Fruit fly (Drosophila melanogaster) whole organism, embryonic: Measurements from ENCODE around the gene Jarid2.
A peak's percentile ranks its signal among the peaks of the same experiment; 100 is the strongest.

Experiments used
- ATbp ChIP-seq: fragments of 200-800 bp; sonication (Bioruptor generic); optimal IDR thresholded peaks from 2 replicates; lab custom pipeline; 2017; ENCODE audit warnings: missing biosample characterization, mild to moderate bottlenecking, missing genetic modification characterization, missing genetic modification reagents
- Adf1 ChIP-seq: fragments of 200-800 bp; sonication (Bioruptor generic); IDR thresholded peaks from 2 replicates; pipeline ENCODE4 v1.3.6; 2022; ENCODE audit warnings: missing biosample characterization, missing genetic modification characterization
- Antp ChIP-seq: fragments of 200-800 bp; sonication (Bioruptor generic); optimal IDR thresholded peaks from 3 replicates; lab custom pipeline; 2016; ENCODE audit warnings: missing biosample characterization, missing genetic modification characterization
- CG10209 ChIP-seq: fragments of 200-800 bp; sonication (Bioruptor generic); optimal IDR thresholded peaks from 3 replicates; lab custom pipeline; 2017; ENCODE audit warnings: missing biosample characterization, mild to moderate bottlenecking, missing genetic modification characterization, missing genetic modification reagents
- CG11085 ChIP-seq: fragments of 200-800 bp; sonication (Bioruptor generic); IDR thresholded peaks from 2 replicates; pipeline ENCODE4 v1.3.6; 2022; ENCODE audit warnings: missing biosample characterization, missing genetic modification characterization
- CG12299 ChIP-seq: fragments of 200-800 bp; sonication (Bioruptor generic); optimal IDR thresholded peaks from 2 replicates; lab custom pipeline; 2018; ENCODE audit warnings: missing biosample characterization, mild to moderate bottlenecking, missing genetic modification characterization
- CG14441 ChIP-seq: fragments of 200-800 bp; sonication (Bioruptor generic); IDR thresholded peaks from 2 replicates; pipeline ENCODE4 v1.3.6; 2022; ENCODE audit warnings: missing biosample characterization, missing genetic modification characterization
- CG15011 ChIP-seq: fragments of 200-800 bp; sonication (Bioruptor generic); optimal IDR thresholded peaks from 3 replicates; lab custom pipeline; 2018; ENCODE audit warnings: missing biosample characterization, mild to moderate bottlenecking, missing genetic modification characterization
- CG17328 ChIP-seq: fragments of 200-800 bp; sonication (Bioruptor generic); IDR thresholded peaks from 2 replicates; pipeline ENCODE4 v1.3.6; 2022; ENCODE audit warnings: missing biosample characterization, missing genetic modification characterization
- CG2116 ChIP-seq: fragments of 200-800 bp; sonication (Bioruptor generic); optimal IDR thresholded peaks from 3 replicates; lab custom pipeline; 2018; ENCODE audit warnings: missing biosample characterization, mild to moderate bottlenecking, missing genetic modification characterization
- CG2678 ChIP-seq: fragments of 200-800 bp; sonication (Bioruptor generic); optimal IDR thresholded peaks from 3 replicates; lab custom pipeline; 2019; ENCODE audit warnings: missing biosample characterization, mild to moderate bottlenecking, missing genetic modification characterization, moderate library complexity
- CG32767 ChIP-seq: fragments of 200-800 bp; sonication (Bioruptor generic); IDR thresholded peaks from 2 replicates; pipeline ENCODE4 v1.3.6; 2022; ENCODE audit warnings: missing biosample characterization, missing genetic modification characterization
- CG33213 ChIP-seq: fragments of 200-800 bp; sonication (Bioruptor generic); optimal IDR thresholded peaks from 3 replicates; lab custom pipeline; 2016; ENCODE audit warnings: missing biosample characterization, missing genetic modification characterization
- CG34376 ChIP-seq: fragments of 200-800 bp; sonication (Bioruptor generic); optimal IDR thresholded peaks from 2 replicates; lab custom pipeline; 2018; ENCODE audit warnings: missing biosample characterization, mild to moderate bottlenecking, missing genetic modification characterization
- CG3838 ChIP-seq: fragments of 200-800 bp; sonication (Bioruptor generic); optimal IDR thresholded peaks from 3 replicates; lab custom pipeline; 2016; ENCODE audit warnings: missing biosample characterization, missing genetic modification characterization
- CG6689 ChIP-seq: fragments of 200-800 bp; sonication (Bioruptor generic); IDR thresholded peaks from 2 replicates; pipeline ENCODE4 v1.3.6; 2022; ENCODE audit warnings: missing biosample characterization, missing genetic modification characterization
- CG8944 ChIP-seq: fragments of 200-800 bp; sonication (Bioruptor generic); optimal IDR thresholded peaks from 3 replicates; lab custom pipeline; 2016; ENCODE audit warnings: missing biosample characterization, missing genetic modification characterization
- CG9437 ChIP-seq: fragments of 200-800 bp; sonication (Bioruptor generic); optimal IDR thresholded peaks from 2 replicates; lab custom pipeline; 2018; ENCODE audit warnings: missing biosample characterization, mild to moderate bottlenecking, missing genetic modification characterization
- Dp ChIP-seq: fragments of 200-800 bp; sonication (Bioruptor generic); optimal IDR thresholded peaks from 2 replicates; lab custom pipeline; 2018; ENCODE audit warnings: missing biosample characterization, mild to moderate bottlenecking, missing genetic modification characterization, moderate library complexity
- Drgx ChIP-seq: fragments of 200-800 bp; sonication (Bioruptor generic); IDR thresholded peaks from 2 replicates; pipeline ENCODE4 v1.3.6; 2022; ENCODE audit warnings: missing biosample characterization, missing genetic modification characterization
- Ets65A ChIP-seq: fragments of 200-800 bp; sonication (Bioruptor generic); peaks from one replicate; lab custom pipeline; 2016; ENCODE audit warnings: missing biosample characterization, missing genetic modification characterization
- Hey ChIP-seq: fragments of 200-800 bp; sonication (Bioruptor generic); optimal IDR thresholded peaks from 3 replicates; lab custom pipeline; 2018; ENCODE audit warnings: missing biosample characterization, mild to moderate bottlenecking, missing genetic modification characterization
- Hmr ChIP-seq: fragments of 200-800 bp; sonication (Bioruptor generic); optimal IDR thresholded peaks from 3 replicates; lab custom pipeline; 2017; ENCODE audit warnings: mild to moderate bottlenecking, missing biosample characterization, missing genetic modification reagents, missing genetic modification characterization
- Hr78 ChIP-seq, 2 experiments: fragments of 200-800 bp in 1 of 2; fragments of >200 bp in 1 of 2; sonication (Bioruptor generic) in 1 of 2; optimal IDR thresholded peaks; 2 replicates each; lab custom pipeline; 2017 to 2019; ENCODE audit warnings: missing biosample characterization in 2 of 2, missing genetic modification characterization in 2 of 2, mild to moderate bottlenecking in 1 of 2, moderate library complexity in 1 of 2
- NC2β ChIP-seq: fragments of 200-800 bp; sonication (Bioruptor generic); optimal IDR thresholded peaks from 2 replicates; lab custom pipeline; 2016; ENCODE audit warnings: missing biosample characterization, missing genetic modification characterization
- Neu2 ChIP-seq: fragments of 200-800 bp; sonication (Bioruptor generic); optimal IDR thresholded peaks from 3 replicates; lab custom pipeline; 2016; ENCODE audit warnings: missing biosample characterization, missing genetic modification characterization, borderline replicate concordance
- Oli ChIP-seq: fragments of 200-800 bp; sonication (Bioruptor generic); optimal IDR thresholded peaks from 2 replicates; lab custom pipeline; 2018; ENCODE audit warnings: missing biosample characterization, mild to moderate bottlenecking, missing genetic modification characterization, moderate library complexity
- PHDP ChIP-seq: fragments of 200-800 bp; sonication (Bioruptor generic); optimal IDR thresholded peaks from 3 replicates; lab custom pipeline; 2018; ENCODE audit warnings: missing biosample characterization, mild to moderate bottlenecking, missing genetic modification characterization, moderate library complexity
- Ptx1 ChIP-seq: fragments of 200-800 bp; sonication (Bioruptor generic); IDR thresholded peaks from 2 replicates; pipeline ENCODE4 v1.3.6; 2022; ENCODE audit warnings: missing biosample characterization, missing genetic modification characterization
- Sry-δ ChIP-seq: fragments of 200-800 bp; sonication (Bioruptor generic); optimal IDR thresholded peaks from 2 replicates; lab custom pipeline; 2016; ENCODE audit warnings: missing biosample characterization, missing genetic modification characterization
- Tbp ChIP-seq: fragments of >200 bp; optimal IDR thresholded peaks from 2 replicates; lab custom pipeline; 2018; ENCODE audit warnings: missing biosample characterization, missing genetic modification characterization
- YL-1 ChIP-seq: fragments of 200-800 bp; sonication (Bioruptor generic); optimal IDR thresholded peaks from 3 replicates; lab custom pipeline; 2017; ENCODE audit warnings: missing biosample characterization, mild to moderate bottlenecking, missing genetic modification characterization
- abd-A ChIP-seq: fragments of 200-800 bp; sonication (Bioruptor generic); optimal IDR thresholded peaks from 3 replicates; lab custom pipeline; 2019; ENCODE audit warnings: missing biosample characterization, mild to moderate bottlenecking, missing genetic modification characterization, moderate library complexity
- ato ChIP-seq: fragments of 200-800 bp; sonication (Bioruptor generic); IDR thresholded peaks from 2 replicates; pipeline ENCODE4 v1.3.6; 2022; ENCODE audit warnings: missing biosample characterization, missing genetic modification characterization; ENCODE audit not compliant: partially characterized antibody
- cas ChIP-seq: fragments of 200-800 bp; sonication (Bioruptor generic); IDR thresholded peaks from 2 replicates; pipeline ENCODE4 v1.3.6; 2022; ENCODE audit warnings: missing biosample characterization, missing genetic modification characterization
- emc ChIP-seq: fragments of 200-800 bp; sonication (Bioruptor generic); optimal IDR thresholded peaks from 2 replicates; lab custom pipeline; 2016; ENCODE audit warnings: missing biosample characterization, missing genetic modification characterization
- esg ChIP-seq: fragments of 200-800 bp; sonication (Bioruptor generic); conservative IDR thresholded peaks from 2 replicates; pipeline ENCODE4 v1.3.6; 2022; ENCODE audit warnings: missing biosample characterization, missing genetic modification characterization
- eyg ChIP-seq: fragments of 200-800 bp; sonication (Bioruptor generic); optimal IDR thresholded peaks from 3 replicates; lab custom pipeline; 2016; ENCODE audit warnings: missing biosample characterization, missing genetic modification characterization
- gcm2 ChIP-seq: fragments of 200-800 bp; sonication (Bioruptor generic); optimal IDR thresholded peaks from 2 replicates; lab custom pipeline; 2016; ENCODE audit warnings: missing biosample characterization, missing genetic modification characterization
- lab ChIP-seq: fragments of 200-800 bp; sonication (Bioruptor generic); optimal IDR thresholded peaks from 3 replicates; lab custom pipeline; 2017; ENCODE audit warnings: missing biosample characterization, missing genetic modification characterization, mild to moderate bottlenecking, moderate library complexity, missing genetic modification reagents
- oc ChIP-seq: fragments of 200-800 bp; sonication (Bioruptor generic); optimal IDR thresholded peaks from 2 replicates; lab custom pipeline; 2018; ENCODE audit warnings: missing biosample characterization, mild to moderate bottlenecking, missing genetic modification characterization, moderate library complexity
- peb ChIP-seq: fragments of 200-800 bp; sonication (Bioruptor generic); IDR thresholded peaks from 2 replicates; pipeline ENCODE4 v1.3.6; 2022; ENCODE audit warnings: missing biosample characterization, missing genetic modification characterization
- phol ChIP-seq: fragments of 200-800 bp; sonication (Bioruptor generic); optimal IDR thresholded peaks from 3 replicates; lab custom pipeline; 2018; ENCODE audit warnings: missing biosample characterization, mild to moderate bottlenecking, missing genetic modification characterization, moderate library complexity
- pum ChIP-seq: fragments of 200-800 bp; sonication (Bioruptor generic); optimal IDR thresholded peaks from 2 replicates; lab custom pipeline; 2016; ENCODE audit warnings: missing biosample characterization, missing genetic modification characterization
- sisA ChIP-seq: fragments of 200-800 bp; sonication (Bioruptor generic); IDR thresholded peaks from 2 replicates; pipeline ENCODE4 v1.3.6; 2022; ENCODE audit warnings: missing biosample characterization, missing genetic modification characterization
- slbo ChIP-seq: fragments of 200-800 bp; sonication (Bioruptor generic); IDR thresholded peaks from 2 replicates; pipeline ENCODE4 v1.3.6; 2022; ENCODE audit warnings: missing biosample characterization, missing genetic modification characterization
- sqz ChIP-seq: fragments of 200-800 bp; sonication (Bioruptor generic); optimal IDR thresholded peaks from 3 replicates; lab custom pipeline; 2018; ENCODE audit warnings: missing biosample characterization, mild to moderate bottlenecking, missing genetic modification characterization
- sug ChIP-seq: fragments of 200-800 bp; optimal IDR thresholded peaks from 2 replicates; lab custom pipeline; 2019; ENCODE audit warnings: missing biosample characterization, mild to moderate bottlenecking, missing genetic modification characterization, moderate library complexity
- tap ChIP-seq: fragments of 200-800 bp; optimal IDR thresholded peaks from 3 replicates; lab custom pipeline; 2019; ENCODE audit warnings: missing biosample characterization, mild to moderate bottlenecking, missing genetic modification characterization, moderate library complexity
- yki ChIP-seq: fragments of >200 bp; optimal IDR thresholded peaks from 3 replicates; lab custom pipeline; 2018
- zf30C ChIP-seq: fragments of 200-800 bp; sonication (Bioruptor generic); optimal IDR thresholded peaks from 3 replicates; lab custom pipeline; 2018; ENCODE audit warnings: missing biosample characterization, mild to moderate bottlenecking, missing genetic modification characterization

The Jarid2 gene

DNA sequence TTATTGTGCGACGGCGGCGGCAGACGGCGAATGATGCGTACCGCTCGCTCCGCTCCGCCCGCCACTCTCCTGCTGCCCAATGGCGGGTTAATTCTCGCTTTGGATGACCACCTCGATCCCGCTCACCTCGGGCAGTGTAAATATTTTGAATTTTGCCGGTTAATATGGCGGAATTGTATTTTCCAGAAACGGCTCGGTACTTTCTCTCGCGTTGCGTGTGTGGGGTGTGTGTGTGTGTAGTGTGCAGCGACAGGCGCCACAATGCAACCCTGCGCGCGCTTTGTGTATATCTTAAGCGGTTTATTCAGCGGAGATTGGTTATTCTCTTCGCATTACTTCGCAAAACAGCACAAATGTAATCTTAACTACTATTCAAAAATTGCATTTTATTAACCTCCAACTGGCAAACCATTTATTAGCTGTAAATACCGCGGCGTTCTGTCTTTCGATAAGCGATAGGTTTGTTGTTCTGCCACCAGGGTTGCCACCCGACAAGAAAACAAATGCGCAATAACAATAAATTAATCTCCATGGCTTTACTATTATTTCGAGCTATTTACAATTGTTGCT lies 20.9 kb upstream of the Jarid2 start, which contains the start of the genes phol and CG3552 (continued):
- TF ChIP-seq peb (no peak), emc (no peak), Antp (GFP tag; lab: Kevin White, UChicago) (no peak), Dp (GFP tag; lab: Kevin White, UChicago) (peak; percentile 48), CG3838 (no peak), CG11085 (GFP tag; lab: Robert Waterston, UW) (no peak), pum (GFP tag; lab: Kevin White, UChicago) (no peak), Tbp (no peak), abd-A (tag; lab: Kevin White, UChicago) (peak; percentile 61), sisA (GFP tag; lab: Robert Waterston, UW) (no peak), CG9437 (peak; percentile 29), zf30C (no peak), ato (GFP tag; lab: Robert Waterston, UW) (peak; percentile 16; the same call in 1 of the 2 replicates), eyg (no peak), slbo (no peak), Ptx1 (GFP tag; lab: Robert Waterston, UW) (no peak), CG32767 (peak; percentile 78), NC2β (peak; percentile 6), Ets65A (no peak), CG17328 (GFP tag; lab: Robert Waterston, UW) (no peak), CG33213 (GFP tag; lab: Kevin White, UChicago) (no peak), phol (peak; percentile 87), Neu2 (GFP tag; lab: Kevin White, UChicago) (peak; percentile 17), PHDP (tag; lab: Kevin White, UChicago) (peak; percentile 7), Oli (tag; lab: Kevin White, UChicago) (no peak), Hey (tag; lab: Kevin White, UChicago) (no peak), CG34376 (GFP tag; lab: Kevin White, UChicago) (peak; percentile 5), Hr78 (GFP tag; optimal IDR thresholded peaks at IDR 0.05; lab: Kevin White, UChicago) (no peak), ATbp (GFP tag; lab: Kevin White, UChicago) (no peak), Sry-δ (GFP tag; lab: Kevin White, UChicago) (peak; percentile 62), sqz (GFP tag; lab: Kevin White, UChicago) (no peak), tap (tag; lab: Kevin White, UChicago) (no peak), Adf1 (GFP tag; lab: Robert Waterston, UW) (peak; percentile 48), CG2116 (GFP tag; lab: Kevin White, UChicago) (peak; percentile 98), sug (peak; percentile 29), gcm2 (GFP tag; lab: Kevin White, UChicago) (no peak), CG10209 (no peak), CG15011 (GFP tag; lab: Kevin White, UChicago) (no peak), esg (no peak), CG8944 (GFP tag; lab: Kevin White, UChicago) (no peak), oc (no peak), lab (peak; percentile 35), CG12299 (tag; lab: Kevin White, UChicago) (no peak), cas (GFP tag; lab: Robert Waterston, UW) (no peak), yki (lab: Kevin White, UChicago) (no peak), YL-1 (GFP tag; lab: Kevin White, UChicago) (peak; percentile 79), CG14441 (GFP tag; lab: Robert Waterston, UW) (no peak), Drgx (GFP tag; lab: Robert Waterston, UW) (no peak), Hmr (GFP tag; lab: Kevin White, UChicago) (no peak), CG2678 (peak; percentile 2), CG6689 (no peak)
